Fruit fly (Drosophila melanogaster) whole organism, embryonic: ENCODE data around the gene CG8563.

ENCODE experiments used
- Adf1 ChIP-seq: fragments of 200-800 bp; sonication (Bioruptor generic); IDR thresholded peaks from 2 replicates; pipeline ENCODE4 v1.3.6; 2022; ENCODE audit warnings: missing biosample characterization, missing genetic modification characterization
- Awh ChIP-seq: fragments of 200-800 bp; sonication (Bioruptor generic); IDR thresholded peaks from 2 replicates; pipeline ENCODE4, ENCODE4 v1.3.6; 2022; ENCODE audit warnings: missing biosample characterization, missing genetic modification characterization
- CG10543 ChIP-seq: fragments of 200-800 bp; sonication (Bioruptor generic); optimal IDR thresholded peaks from 3 replicates; lab custom pipeline; 2017; ENCODE audit warnings: missing biosample characterization, mild to moderate bottlenecking, missing genetic modification characterization, moderate library complexity
- CG10959 ChIP-seq: fragments of 200-800 bp; sonication (Bioruptor generic); IDR thresholded peaks from 2 replicates; pipeline ENCODE4 v1.3.6; 2022; ENCODE audit warnings: missing biosample characterization, missing genetic modification characterization
- CG1647 ChIP-seq: fragments of 200-800 bp; sonication (Bioruptor generic); optimal IDR thresholded peaks from 3 replicates; lab custom pipeline; 2016; ENCODE audit warnings: missing biosample characterization, missing genetic modification characterization
- CG16813 ChIP-seq: fragments of 200-800 bp; sonication (Bioruptor generic); IDR thresholded peaks from 3 replicates; pipeline ENCODE4 v1.3.6; 2022; ENCODE audit warnings: missing biosample characterization, missing genetic modification characterization; ENCODE audit not compliant: partially characterized antibody
- CG17361 ChIP-seq: fragments of 200-800 bp; sonication (Bioruptor generic); IDR thresholded peaks from 3 replicates; pipeline ENCODE4 v1.3.6; 2022; ENCODE audit warnings: missing biosample characterization, missing genetic modification characterization
- CG32772 ChIP-seq: fragments of 200-800 bp; sonication (Bioruptor generic); IDR thresholded peaks from 2 replicates; pipeline ENCODE4 v1.3.6; 2022; ENCODE audit warnings: missing biosample characterization, missing genetic modification characterization
- CG6689 ChIP-seq: fragments of 200-800 bp; sonication (Bioruptor generic); IDR thresholded peaks from 2 replicates; pipeline ENCODE4 v1.3.6; 2022; ENCODE audit warnings: missing biosample characterization, missing genetic modification characterization
- CG7357 ChIP-seq: fragments of 200-800 bp; sonication (Bioruptor generic); IDR thresholded peaks from 3 replicates; pipeline ENCODE4 v1.3.6; 2022; ENCODE audit warnings: missing biosample characterization, missing genetic modification characterization
- CG8388 ChIP-seq: fragments of 200-800 bp; sonication (Bioruptor generic); optimal IDR thresholded peaks from 2 replicates; lab custom pipeline; 2019; ENCODE audit warnings: missing biosample characterization, mild to moderate bottlenecking, missing genetic modification characterization, moderate library complexity
- CG9215 ChIP-seq: fragments of 200-800 bp; sonication (Bioruptor generic); IDR thresholded peaks from 2 replicates; pipeline ENCODE4 v1.3.6; 2022; ENCODE audit warnings: missing biosample characterization, missing genetic modification characterization
- CG9609 ChIP-seq: fragments of 200-800 bp; sonication (Bioruptor generic); optimal IDR thresholded peaks from 3 replicates; lab custom pipeline; 2016; ENCODE audit warnings: missing biosample characterization, missing genetic modification characterization
- Chrac-16 ChIP-seq: fragments of 200-800 bp; sonication (Bioruptor generic); optimal IDR thresholded peaks from 3 replicates; lab custom pipeline; 2016; ENCODE audit warnings: missing biosample characterization, missing genetic modification characterization
- CoRest ChIP-seq: fragments of 200-800 bp; sonication (Bioruptor generic); optimal IDR thresholded peaks from 3 replicates; lab custom pipeline; 2018; ENCODE audit warnings: missing biosample characterization, mild to moderate bottlenecking, missing genetic modification characterization, moderate library complexity
- Deaf1 ChIP-seq: fragments of 200-800 bp; optimal IDR thresholded peaks from 3 replicates; lab custom pipeline; 2019; ENCODE audit warnings: missing biosample characterization, mild to moderate bottlenecking, missing genetic modification characterization, moderate library complexity
- Dip3 ChIP-seq: fragments of 200-800 bp; sonication (Bioruptor generic); optimal IDR thresholded peaks from 3 replicates; lab custom pipeline; 2016; ENCODE audit warnings: missing biosample characterization, missing genetic modification characterization
- Dll ChIP-seq: fragments of 200-800 bp; sonication (Bioruptor generic); IDR thresholded peaks from 4 replicates; pipeline ENCODE4 v1.3.6; 2022; ENCODE audit warnings: missing biosample characterization, missing genetic modification characterization; ENCODE audit not compliant: partially characterized antibody
- HLH54F ChIP-seq: fragments of 200-800 bp; sonication (Bioruptor generic); optimal IDR thresholded peaks from 3 replicates; lab custom pipeline; 2016; ENCODE audit warnings: missing biosample characterization, missing genetic modification characterization
- MBD-R2 ChIP-seq: fragments of 200-800 bp; sonication (Bioruptor generic); IDR thresholded peaks from 2 replicates; pipeline ENCODE4 v1.3.6; 2022; ENCODE audit warnings: missing biosample characterization, missing genetic modification characterization
- Mad ChIP-seq: fragments of 200-800 bp; sonication (Bioruptor generic); optimal IDR thresholded peaks from 2 replicates; lab custom pipeline; 2016; ENCODE audit warnings: missing biosample characterization, missing genetic modification characterization
- Meics ChIP-seq: fragments of 200-800 bp; sonication (Bioruptor generic); optimal IDR thresholded peaks from 2 replicates; lab custom pipeline; 2017; ENCODE audit warnings: missing biosample characterization, mild to moderate bottlenecking, missing genetic modification characterization
- NFAT ChIP-seq: fragments of 200-800 bp; sonication (Bioruptor generic); IDR thresholded peaks from 2 replicates; pipeline ENCODE4 v1.3.6; 2022; ENCODE audit warnings: missing biosample characterization, missing genetic modification characterization
- NfI ChIP-seq: fragments of 200-800 bp; sonication (Bioruptor generic); optimal IDR thresholded peaks from 3 replicates; lab custom pipeline; 2018; ENCODE audit warnings: missing biosample characterization, mild to moderate bottlenecking, missing genetic modification characterization, moderate library complexity
- Pdp1 ChIP-seq, 2 experiments: fragments of 200-800 bp; sonication (Bioruptor generic); optimal IDR thresholded peaks; 3 replicates each; lab custom pipeline; 2016; ENCODE audit warnings: missing biosample characterization in 2 of 2, missing genetic modification characterization in 2 of 2, mild to moderate bottlenecking in 1 of 2, moderate library complexity in 1 of 2
- Sox100B ChIP-seq: fragments of 200-800 bp; sonication (Bioruptor generic); optimal IDR thresholded peaks from 3 replicates; lab custom pipeline; 2018; ENCODE audit warnings: missing biosample characterization, mild to moderate bottlenecking, missing genetic modification characterization
- bigmax ChIP-seq: fragments of 200-800 bp; sonication (Bioruptor generic); optimal IDR thresholded peaks from 2 replicates; lab custom pipeline; 2018; ENCODE audit warnings: missing biosample characterization, mild to moderate bottlenecking, missing genetic modification characterization
- caup ChIP-seq: fragments of 200-800 bp; sonication (Bioruptor generic); optimal IDR thresholded peaks from 3 replicates; lab custom pipeline; 2017; ENCODE audit warnings: missing biosample characterization, mild to moderate bottlenecking, missing genetic modification characterization, moderate library complexity; ENCODE audit not compliant: severe bottlenecking
- chm ChIP-seq: fragments of 200-800 bp; sonication (Bioruptor generic); IDR thresholded peaks from 2 replicates; pipeline ENCODE4 v1.3.6; 2022; ENCODE audit warnings: missing biosample characterization, missing genetic modification characterization
- crp ChIP-seq, 2 experiments: fragments of 200-800 bp; sonication (Bioruptor generic); optimal IDR thresholded peaks; 2 replicates in 1 of 2; 3 replicates in 1 of 2; lab custom pipeline; 2017; ENCODE audit warnings: missing biosample characterization in 2 of 2, missing genetic modification characterization in 2 of 2, mild to moderate bottlenecking in 1 of 2, moderate library complexity in 1 of 2
- cwo ChIP-seq: fragments of 200-800 bp; sonication (Bioruptor generic); optimal IDR thresholded peaks from 3 replicates; lab custom pipeline; 2017; ENCODE audit warnings: missing biosample characterization, missing genetic modification characterization, mild to moderate bottlenecking, moderate library complexity, missing genetic modification reagents
- dpn ChIP-seq, 2 experiments: fragments of 200-800 bp; sonication (Bioruptor generic); optimal IDR thresholded peaks; 3 replicates each; lab custom pipeline; 2016; ENCODE audit warnings: missing biosample characterization in 2 of 2, missing genetic modification characterization in 2 of 2
- ewg ChIP-seq: fragments of 200-800 bp; sonication (Bioruptor generic); optimal IDR thresholded peaks from 3 replicates; lab custom pipeline; 2017; ENCODE audit warnings: mild to moderate bottlenecking, missing biosample characterization, missing genetic modification reagents, missing genetic modification characterization
- gem ChIP-seq: fragments of 200-800 bp; sonication (Bioruptor generic); optimal IDR thresholded peaks from 2 replicates; lab custom pipeline; 2019; ENCODE audit warnings: missing biosample characterization, mild to moderate bottlenecking, missing genetic modification characterization, moderate library complexity
- gro ChIP-seq: fragments of 200-800 bp; sonication (Bioruptor generic); optimal IDR thresholded peaks from 2 replicates; lab custom pipeline; 2016; ENCODE audit warnings: missing biosample characterization, missing genetic modification characterization
- hb ChIP-seq: fragments of 200-800 bp; sonication (Bioruptor generic); IDR thresholded peaks from 3 replicates; pipeline ENCODE4 v1.3.6; 2022; ENCODE audit warnings: missing biosample characterization, missing genetic modification characterization; ENCODE audit not compliant: partially characterized antibody
- lov ChIP-seq, 2 experiments: fragments of 200-800 bp in 1 of 2; fragments of >200 bp in 1 of 2; sonication (Bioruptor generic) in 1 of 2; IDR thresholded peaks in 1 of 2; optimal IDR thresholded peaks in 1 of 2; 2 replicates in 1 of 2; 3 replicates in 1 of 2; pipeline versions ENCODE4 v1.3.6 to Lab custom; 2017 to 2022; ENCODE audit warnings: missing biosample characterization in 1 of 2, missing genetic modification characterization in 1 of 2
- nerfin-1 ChIP-seq: fragments of 200-800 bp; sonication (Bioruptor generic); optimal IDR thresholded peaks from 3 replicates; lab custom pipeline; 2019; ENCODE audit warnings: missing biosample characterization, mild to moderate bottlenecking, missing genetic modification characterization, moderate library complexity
- nerfin-2 ChIP-seq: fragments of 200-800 bp; sonication (Bioruptor generic); IDR thresholded peaks from 2 replicates; pipeline ENCODE4 v1.3.6; 2022; ENCODE audit warnings: missing biosample characterization, missing genetic modification characterization; ENCODE audit not compliant: partially characterized antibody
- pb ChIP-seq: fragments of 200-800 bp; sonication (Bioruptor generic); optimal IDR thresholded peaks from 3 replicates; lab custom pipeline; 2016; ENCODE audit warnings: missing biosample characterization, missing genetic modification characterization
- sc ChIP-seq, 3 experiments: fragments of >200 bp in 2 of 3; fragments of 200-800 bp in 1 of 3; sonication (Bioruptor generic) in 1 of 3; optimal IDR thresholded peaks; 2 replicates in 2 of 3; 3 replicates in 1 of 3; lab custom pipeline; 2017; ENCODE audit warnings: mild to moderate bottlenecking in 1 of 3, missing biosample characterization in 1 of 3, missing genetic modification characterization in 1 of 3, missing genetic modification reagents in 1 of 3
- sens ChIP-seq: fragments of 200-800 bp; sonication (Bioruptor generic); peaks from one replicate; lab custom pipeline; 2016; ENCODE audit warnings: missing biosample characterization, missing genetic modification characterization
- slbo ChIP-seq: fragments of 200-800 bp; sonication (Bioruptor generic); IDR thresholded peaks from 2 replicates; pipeline ENCODE4 v1.3.6; 2022; ENCODE audit warnings: missing biosample characterization, missing genetic modification characterization
- stwl ChIP-seq: fragments of 200-800 bp; sonication (Bioruptor generic); optimal IDR thresholded peaks from 3 replicates; lab custom pipeline; 2018; ENCODE audit warnings: missing biosample characterization, mild to moderate bottlenecking, missing genetic modification characterization, moderate library complexity
- trem ChIP-seq: fragments of 200-800 bp; optimal IDR thresholded peaks from 3 replicates; lab custom pipeline; 2019; ENCODE audit warnings: missing biosample characterization, mild to moderate bottlenecking, missing genetic modification characterization, moderate library complexity
- unc-4 ChIP-seq: fragments of 200-800 bp; sonication (Bioruptor generic); IDR thresholded peaks from 2 replicates; pipeline ENCODE4 v1.3.6; 2022; ENCODE audit warnings: missing biosample characterization, missing genetic modification characterization; ENCODE audit not compliant: partially characterized antibody
- usp ChIP-seq: fragments of >200 bp; optimal IDR thresholded peaks from 2 replicates; lab custom pipeline; 2017; ENCODE audit warnings: missing biosample characterization, missing genetic modification characterization

Gene CG8563

dm6 chr3L:7360324-7360852, 30.2 kb upstream of the CG8563 start, which contains the start of gene Sec63 (continued):
- TF ChIP-seq crp (GFP tag; optimal IDR thresholded peaks at IDR 0.05; lab: Kevin White, UChicago) (peak in 1 of 2 experiments; percentile 74), Dip3 (peak; percentile 58), CG32772 (GFP tag; lab: Robert Waterston, UW) (peak; percentile 4; the same call in 1 of the 2 replicates), slbo (peak; percentile 78), CG10543 (GFP tag; lab: Kevin White, UChicago) (peak; percentile 7), CG10959 (GFP tag; lab: Robert Waterston, UW) (0 out of 2 replicates have a peak, but pooled peaks have one; percentile 14), sens (GFP tag; lab: Kevin White, UChicago) (peak; percentile 83), CG17361 (GFP tag; lab: Robert Waterston, UW) (peak; percentile 37; the same call in 1 of the 3 replicates), CG8388 (peak; percentile 49), sc (optimal IDR thresholded peaks at IDR 0.05; lab: Kevin White, UChicago) (no peak), sc (GFP tag; optimal IDR thresholded peaks at IDR 0.05; lab: Kevin White, UChicago) (peak; percentile 4), CG6689 (GFP tag; lab: Robert Waterston, UW) (peak; percentile 79), chm (GFP tag; lab: Robert Waterston, UW) (0 out of 2 replicates have a peak, but pooled peaks have one; percentile 34), CoRest (tag; lab: Kevin White, UChicago) (peak; percentile 34), HLH54F (GFP tag; lab: Kevin White, UChicago) (peak; percentile 6), NfI (GFP tag; lab: Kevin White, UChicago) (peak; percentile 36), CG1647 (peak; percentile 17), cwo (no peak), caup (GFP tag; lab: Kevin White, UChicago) (peak; percentile 27), dpn (GFP tag; optimal IDR thresholded peaks at IDR 0.05; lab: Kevin White, UChicago) (peak; percentile 41 to 63), lov (optimal IDR thresholded peaks at IDR 0.05; lab: Kevin White, UChicago) (no peak), lov (GFP tag; IDR thresholded peaks at IDR 0.05; lab: Robert Waterston, UW) (0 out of 3 replicates have a peak, but pooled peaks have one; percentile 54), Deaf1 (tag; lab: Kevin White, UChicago) (no peak), NFAT (peak; percentile 67), nerfin-1 (peak; percentile 21), nerfin-2 (GFP tag; lab: Robert Waterston, UW) (peak; percentile 85), Awh (GFP tag; lab: Robert Waterston, UW) (0 out of 2 replicates have a peak, but pooled peaks have one; percentile 29), Mad (GFP tag; lab: Kevin White, UChicago) (no peak), CG9609 (GFP tag; lab: Kevin White, UChicago) (peak; percentile 10), Chrac-16 (peak; percentile 38), MBD-R2 (GFP tag; lab: Robert Waterston, UW) (peak; percentile 79), hb (GFP tag; lab: Robert Waterston, UW) (peak; percentile 87), CG7357 (GFP tag; lab: Robert Waterston, UW) (0 out of 3 replicates have a peak, but pooled peaks have one; percentile 24), trem (tag; lab: Kevin White, UChicago) (peak; percentile 65), Meics (peak; percentile 69), stwl (tag; lab: Kevin White, UChicago) (peak; percentile 90), bigmax (no peak), CG9215 (GFP tag; lab: Robert Waterston, UW) (peak; percentile 44), Dll (GFP tag; lab: Robert Waterston, UW) (peak; percentile 74), CG16813 (GFP tag; lab: Robert Waterston, UW) (peak; percentile 81), Adf1 (0 out of 2 replicates have a peak, but pooled peaks have one; percentile 3), unc-4 (GFP tag; lab: Robert Waterston, UW) (peak; percentile 80), usp (GFP tag; lab: Kevin White, UChicago) (no peak), Pdp1 (GFP tag; optimal IDR thresholded peaks at IDR 0.05; lab: Kevin White, UChicago) (peak; percentile 5 to 11), gro (peak; percentile 76), ewg (peak; percentile 44), gem (tag; lab: Kevin White, UChicago) (peak; percentile 71), pb (GFP tag; lab: Kevin White, UChicago) (peak; percentile 11), Sox100B (GFP tag; lab: Kevin White, UChicago) (peak; percentile 34)
